Worm (Caenorhabditis elegans) whole organism, young adult: ENCODE results near the gene wrk-1.

Experiments
- D2030.7 ChIP-seq: fragments of 200-800 bp; sonication (Bioruptor generic); IDR thresholded peaks from 2 replicates; pipeline ENCODE4 v1.3.6; 2022; ENCODE audit warnings: missing genetic modification reagents, missing genetic modification characterization, missing compliant biosample characterization
- F22D6.2 ChIP-seq: sonication (generic microtip); optimal IDR thresholded peaks from 2 replicates; lab custom pipeline; 2016; ENCODE audit warnings: mild to moderate bottlenecking, missing genetic modification characterization, missing compliant biosample characterization
- F37B4.10 ChIP-seq: fragments of 200-800 bp; sonication (Bioruptor generic); IDR thresholded peaks from 2 replicates; pipeline ENCODE4 v1.3.6; 2022; ENCODE audit warnings: missing genetic modification characterization, missing compliant biosample characterization
- F52B5.7 ChIP-seq: sonication (generic microtip); optimal IDR thresholded peaks from 2 replicates; lab custom pipeline; 2016; ENCODE audit warnings: mild to moderate bottlenecking, missing genetic modification characterization, missing compliant biosample characterization
- K12H6.12 ChIP-seq: fragments of 200-800 bp; sonication (Bioruptor generic); optimal IDR thresholded peaks from 2 replicates; lab custom pipeline; 2018; ENCODE audit warnings: mild to moderate bottlenecking, missing genetic modification characterization, missing compliant biosample characterization
- Y53G8AR.9 ChIP-seq: fragments of 200-800 bp; sonication (Bioruptor generic); conservative IDR thresholded peaks from 2 replicates; pipeline ENCODE4 v1.3.6; 2022; ENCODE audit warnings: missing genetic modification reagents, missing genetic modification characterization, missing compliant biosample characterization
- Y67H2A.10 ChIP-seq: fragments of 200-800 bp; sonication (Bioruptor generic); conservative IDR thresholded peaks from 2 replicates; pipeline ENCODE4 v1.3.6; 2022; ENCODE audit warnings: missing genetic modification reagents, missing genetic modification characterization, missing compliant biosample characterization
- Y79H2A.3 ChIP-seq: fragments of 200-800 bp; sonication (Bioruptor generic); conservative IDR thresholded peaks from 2 replicates; pipeline ENCODE4 v1.3.6; 2022; ENCODE audit warnings: missing genetic modification reagents, missing genetic modification characterization, missing compliant biosample characterization
- atf-7 ChIP-seq: sonication (generic microtip); optimal IDR thresholded peaks from 2 replicates; lab custom pipeline; 2017; ENCODE audit warnings: mild to moderate bottlenecking, missing genetic modification characterization, missing compliant biosample characterization
- attf-6 ChIP-seq: fragments of 200-800 bp; sonication (Bioruptor generic); IDR thresholded peaks from 2 replicates; pipeline ENCODE4 v1.3.6; 2022; ENCODE audit warnings: missing genetic modification reagents, missing genetic modification characterization, missing compliant biosample characterization
- bed-2 ChIP-seq: fragments of 200-800 bp; sonication (Bioruptor generic); IDR thresholded peaks from 2 replicates; pipeline ENCODE4 v1.3.6; 2022; ENCODE audit warnings: missing genetic modification reagents, missing genetic modification characterization, missing compliant biosample characterization
- cebp-2 ChIP-seq: fragments of 200-800 bp; sonication (Bioruptor generic); IDR thresholded peaks from 2 replicates; pipeline ENCODE4 v1.3.6; 2022; ENCODE audit warnings: missing genetic modification characterization, missing compliant biosample characterization
- dox-1 ChIP-seq: fragments of 200-800 bp; sonication (Bioruptor generic); IDR thresholded peaks from 2 replicates; pipeline ENCODE4 v1.3.6; 2022; ENCODE audit warnings: missing genetic modification reagents, missing genetic modification characterization, missing compliant biosample characterization
- dpl-1 ChIP-seq: fragments of 150-350 bp; optimal IDR thresholded peaks from 2 replicates; lab custom pipeline; 2014; ENCODE audit warnings: missing biosample characterization, missing genetic modification reagents, missing genetic modification characterization
- fkh-3 ChIP-seq: sonication (generic microtip); optimal IDR thresholded peaks from 2 replicates; lab custom pipeline; 2016; ENCODE audit warnings: mild to moderate bottlenecking, missing genetic modification characterization, missing compliant biosample characterization
- hmg-20 ChIP-seq: fragments of 200-800 bp; sonication (Bioruptor generic); IDR thresholded peaks from 2 replicates; pipeline ENCODE4 v1.3.6; 2022; ENCODE audit warnings: missing genetic modification reagents, missing genetic modification characterization, missing compliant biosample characterization
- hsf-1 ChIP-seq: fragments of 200-800 bp; sonication (Bioruptor generic); IDR thresholded peaks from 2 replicates; pipeline ENCODE4 v1.3.6; 2022; ENCODE audit warnings: missing genetic modification reagents, missing genetic modification characterization, missing compliant biosample characterization
- lin-54 ChIP-seq: fragments of 200-800 bp; sonication (Bioruptor generic); optimal IDR thresholded peaks from 2 replicates; lab custom pipeline; 2018; ENCODE audit warnings: mild to moderate bottlenecking, missing genetic modification characterization, missing compliant biosample characterization
- madf-10 ChIP-seq: sonication (generic microtip); optimal IDR thresholded peaks from 2 replicates; lab custom pipeline; 2016; ENCODE audit warnings: mild to moderate bottlenecking, missing genetic modification characterization, missing compliant biosample characterization
- mel-28 ChIP-seq: sonication (generic microtip); optimal IDR thresholded peaks from 2 replicates; lab custom pipeline; 2016; ENCODE audit warnings: borderline replicate concordance, mild to moderate bottlenecking, missing genetic modification characterization, missing compliant biosample characterization
- mxl-1 ChIP-seq: sonication (generic microtip); optimal IDR thresholded peaks from 2 replicates; lab custom pipeline; 2016; ENCODE audit warnings: missing genetic modification characterization, missing compliant biosample characterization
- nfyb-1 ChIP-seq: fragments of 200-800 bp; sonication (Bioruptor generic); IDR thresholded peaks from 2 replicates; pipeline ENCODE4 v1.3.6; 2022; ENCODE audit warnings: missing genetic modification reagents, missing genetic modification characterization, missing compliant biosample characterization
- nhr-179 ChIP-seq: sonication (generic microtip); optimal IDR thresholded peaks from 2 replicates; lab custom pipeline; 2016; ENCODE audit warnings: mild to moderate bottlenecking, missing genetic modification characterization, missing compliant biosample characterization
- nhr-80 ChIP-seq: sonication (generic microtip); optimal IDR thresholded peaks from 2 replicates; lab custom pipeline; 2016; ENCODE audit warnings: missing genetic modification characterization, missing compliant biosample characterization
- pbrm-1 ChIP-seq: fragments of 200-800 bp; sonication (Bioruptor generic); IDR thresholded peaks from 2 replicates; pipeline ENCODE4 v1.3.6; 2022; ENCODE audit warnings: missing genetic modification reagents, missing genetic modification characterization, missing compliant biosample characterization
- pha-4 ChIP-seq: fragments of 150-350 bp; sonication (generic microtip); optimal IDR thresholded peaks from 2 replicates; lab custom pipeline; 2014; ENCODE audit warnings: missing biosample characterization, missing genetic modification reagents, missing genetic modification characterization
- snpc-1.1 ChIP-seq: sonication (generic microtip); optimal IDR thresholded peaks from 2 replicates; lab custom pipeline; 2017; ENCODE audit warnings: missing genetic modification characterization, mild to moderate bottlenecking, missing compliant biosample characterization, antibody characterized with exemption, moderate library complexity, missing genotype, missing genetic modification reagents; ENCODE audit not compliant: insufficient read depth
- snpc-1.3 ChIP-seq: sonication (generic microtip); optimal IDR thresholded peaks from 2 replicates; lab custom pipeline; 2017; ENCODE audit warnings: missing genetic modification characterization, mild to moderate bottlenecking, missing compliant biosample characterization, antibody characterized with exemption, moderate library complexity, missing genotype, missing genetic modification reagents; ENCODE audit not compliant: insufficient read depth
- snpc-4 ChIP-seq, 5 experiments: fragments of 150-350 bp in 1 of 5; sonication (generic microtip) in 4 of 5; optimal IDR thresholded peaks; 2 replicates each; lab custom pipeline; 2014 to 2018; ENCODE audit warnings: missing genetic modification characterization in 5 of 5, missing biosample characterization in 3 of 5, antibody characterized with exemption in 2 of 5, mild to moderate bottlenecking in 2 of 5, missing compliant biosample characterization in 2 of 5, missing genotype in 2 of 5, moderate library complexity in 2 of 5, missing genetic modification reagents in 1 of 5

The wrk-1 gene

DNA sequence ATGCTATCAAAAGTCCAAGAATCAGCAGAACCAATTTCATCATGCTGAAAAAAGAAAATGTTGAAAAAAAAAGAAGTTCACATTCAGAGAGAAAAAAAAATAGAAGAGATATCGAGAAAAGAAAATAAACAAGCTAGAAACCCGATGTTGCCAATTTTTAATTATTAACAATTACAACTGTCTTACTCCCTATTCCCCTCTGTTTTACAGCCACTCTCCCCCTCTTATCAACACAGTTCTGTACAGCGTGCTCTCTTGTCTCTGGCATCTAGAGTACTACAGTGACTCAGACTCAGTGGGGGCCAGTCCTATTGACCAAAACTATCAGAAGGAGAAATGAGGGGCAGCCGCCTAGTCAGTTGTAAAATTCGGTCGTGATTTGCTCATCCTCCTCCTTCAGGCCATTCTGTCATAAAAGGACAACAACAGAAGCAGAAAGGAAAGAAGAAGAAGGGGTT lies at the start of gene wrk-1:
Gene wrk-1 (minus strand): TSS at position 51 of the 458 bp plus-strand sequence.
- TF ChIP-seq dox-1 (GFP tag; lab: Robert Waterston, UW) (peak; percentile 40; the same call in 1 of the 2 replicates), bed-2 (GFP tag; lab: Robert Waterston, UW) (no peak), nhr-80 (peak; percentile 65), Y53G8AR.9 (no peak)

DNA sequence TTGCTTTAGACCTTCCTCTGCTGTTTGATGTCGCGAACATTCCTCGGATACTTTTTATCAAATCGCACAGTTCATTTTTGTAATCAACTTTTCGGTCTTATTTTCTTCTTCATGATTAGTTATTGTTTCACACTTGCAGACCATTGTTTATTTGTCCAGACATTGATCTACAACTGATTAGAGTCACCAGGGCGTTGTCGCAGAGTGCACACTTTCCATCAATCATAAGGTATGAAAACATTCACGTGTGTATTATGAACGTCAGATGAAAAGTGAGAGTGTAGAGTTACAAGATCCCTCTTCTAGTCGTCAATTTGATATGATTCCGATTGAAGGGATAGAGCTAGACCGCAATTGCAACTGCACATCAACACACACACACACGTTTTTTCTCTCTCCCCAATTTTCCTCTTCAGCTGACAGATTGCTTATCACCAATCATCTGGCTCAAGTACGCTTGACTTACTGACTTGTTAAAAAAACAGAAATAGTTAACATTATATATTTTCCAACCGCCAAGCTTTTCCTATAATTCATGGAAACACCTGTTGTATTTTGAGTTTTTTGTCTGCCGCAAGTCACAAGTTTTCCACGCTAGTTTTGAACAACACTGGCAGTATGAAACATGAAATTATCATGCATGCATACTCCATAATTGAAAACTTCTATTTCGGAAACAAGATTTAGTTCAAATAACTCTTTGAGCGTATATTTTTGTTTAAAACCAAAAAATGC lies 47.8 kb upstream of the wrk-1 start:
- peak; percentile 22 for TF ChIP-seq atf-7 (tag; lab: Kevin White, UChicago)
- peak; percentile 70 for TF ChIP-seq nhr-80
- no peak for TF ChIP-seq hsf-1 (GFP tag; lab: Robert Waterston, UW)
- peak; percentile 20 for TF ChIP-seq madf-10 (tag; lab: Kevin White, UChicago)

DNA sequence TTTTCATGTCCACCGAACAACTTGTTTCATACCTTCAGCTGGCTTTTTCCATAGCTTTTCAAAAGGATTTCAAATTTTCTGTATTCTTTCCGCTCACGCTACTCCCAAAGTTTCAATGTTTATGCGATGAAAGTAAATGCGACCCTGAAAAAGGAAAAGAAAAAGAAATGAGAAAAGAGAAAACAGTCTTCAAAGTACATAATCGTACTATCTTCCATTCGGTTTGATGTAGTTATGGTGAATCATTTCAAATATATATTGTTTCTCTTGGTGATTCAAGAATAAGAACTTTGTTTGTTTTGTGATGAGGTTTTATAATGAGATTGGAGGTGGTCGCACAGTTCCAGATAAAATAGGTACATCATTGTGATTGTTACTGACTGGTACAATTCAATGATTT lies 46.4 kb upstream of the wrk-1 start:
- TF ChIP-seq Y67H2A.10 (no peak), pha-4 (no peak), snpc-1.3 (tag; lab: Kevin White, UChicago) (no peak), K12H6.12 (tag; lab: Kevin White, UChicago) (no peak), F37B4.10 (no peak), D2030.7 (no peak), pbrm-1 (no peak), cebp-2 (GFP tag; lab: Robert Waterston, UW) (no peak), fkh-3 (tag; lab: Kevin White, UChicago) (no peak), F52B5.7 (tag; lab: Kevin White, UChicago) (no peak), dpl-1 (GFP tag; lab: Kevin White, UChicago) (no peak)
- TF ChIP-seq, all 124 proteins: peak for 0

- TF ChIP-seq hmg-20 (GFP tag; lab: Robert Waterston, UW) = no peak
- TF ChIP-seq madf-10 (tag; lab: Kevin White, UChicago) = no peak
- TF ChIP-seq mel-28 (tag; lab: Kevin White, UChicago) = no peak
- no peak for TF ChIP-seq Y79H2A.3
- TF ChIP-seq mxl-1 (tag; lab: Kevin White, UChicago) = no peak
- no peak for TF ChIP-seq attf-6
- no peak for TF ChIP-seq nhr-179
Measured at ce11 chrX:8432361-8432760, 40.0 kb upstream of the wrk-1 start, which contains the start of gene kin-9. kin-9 (plus strand) TSS chrX:8432661.

DNA sequence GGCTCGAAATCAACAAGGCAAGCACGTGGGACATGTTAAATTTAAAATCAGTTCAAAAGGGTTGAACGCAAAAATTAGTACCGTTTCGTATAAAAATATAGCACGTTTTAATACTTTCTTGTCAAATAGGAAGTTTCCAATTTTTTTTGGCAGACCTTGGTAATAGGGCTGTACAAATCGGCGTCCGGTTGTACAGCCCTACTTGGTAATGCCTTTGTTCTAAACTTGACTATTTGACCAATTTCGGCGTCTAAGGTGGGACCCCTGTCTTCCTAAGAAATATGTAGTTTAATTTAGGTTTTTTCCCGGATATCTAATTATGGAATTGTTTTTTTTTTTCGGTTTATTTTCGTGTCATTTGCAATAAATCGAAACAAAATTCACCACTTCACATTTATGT lies 37.1 kb upstream of the wrk-1 start:
- TF ChIP-seq snpc-4 (GFP tag; optimal IDR thresholded peaks at IDR 0.05; lab: Kevin White, UChicago) (no peak), snpc-4 (tag; optimal IDR thresholded peaks at IDR 0.05; lab: Kevin White, UChicago) (peak in 2 of 4 experiments; percentile 88 to 89), nfyb-1 (no peak), F22D6.2 (tag; lab: Kevin White, UChicago) (no peak), snpc-1.1 (tag; lab: Kevin White, UChicago) (peak; percentile 7), lin-54 (GFP tag; lab: Kevin White, UChicago) (no peak), F37B4.10 (no peak)
